Fruit fly (Drosophila melanogaster) Kc167 (cell line): ENCODE results near the gene CG33995.

Experiments
- Myc ChIP-seq: fragments of >200 bp; optimal IDR thresholded peaks from 2 replicates; lab custom pipeline; 2017; ENCODE audit warnings: missing external identifiers
- Sin3A ChIP-seq: fragments of >200 bp; optimal IDR thresholded peaks from 2 replicates; lab custom pipeline; 2018; ENCODE audit warnings: missing external identifiers
- h ChIP-seq: fragments of >200 bp; optimal IDR thresholded peaks from 3 replicates; lab custom pipeline; 2018; ENCODE audit warnings: missing external identifiers
- insv ChIP-seq: fragments of >200 bp; optimal IDR thresholded peaks from 3 replicates; lab custom pipeline; 2018; ENCODE audit warnings: missing external identifiers
- psq ChIP-seq: fragments of >200 bp; optimal IDR thresholded peaks from 2 replicates; lab custom pipeline; 2017; ENCODE audit warnings: missing external identifiers
- ttk ChIP-seq: sonication (Bioruptor generic); optimal IDR thresholded peaks from 2 replicates; lab custom pipeline; 2017; ENCODE audit warnings: missing external identifiers

The CG33995 gene

dm6 chr2L:5001582-5001929 lies 41.5 kb upstream of the CG33995 start:
- TF ChIP-seq psq (lab: Kevin White, UChicago), result no peak
- TF ChIP-seq h (lab: Kevin White, UChicago), result no peak
- TF ChIP-seq ttk, result no peak
- TF ChIP-seq insv (lab: Kevin White, UChicago), result no peak
- TF ChIP-seq Myc (lab: Kevin White, UChicago), result no peak
- TF ChIP-seq Sin3A (lab: Kevin White, UChicago), result no peak

dm6 chr2L:5002031-5002430 lies 41.0 kb upstream of the CG33995 start:
- TF ChIP-seq insv (lab: Kevin White, UChicago), result no peak
- TF ChIP-seq psq (lab: Kevin White, UChicago), result no peak
- no peak for TF ChIP-seq ttk
- no peak for TF ChIP-seq h (lab: Kevin White, UChicago)
- TF ChIP-seq Sin3A (lab: Kevin White, UChicago), result no peak
- no peak for TF ChIP-seq Myc (lab: Kevin White, UChicago)

- TF ChIP-seq h (lab: Kevin White, UChicago), result no peak
- no peak for TF ChIP-seq insv (lab: Kevin White, UChicago)
- TF ChIP-seq psq (lab: Kevin White, UChicago), result no peak
- TF ChIP-seq ttk, result no peak
Measured at dm6 chr2L:5002711-5003402, 40.2 kb upstream of the CG33995 start.

DNA sequence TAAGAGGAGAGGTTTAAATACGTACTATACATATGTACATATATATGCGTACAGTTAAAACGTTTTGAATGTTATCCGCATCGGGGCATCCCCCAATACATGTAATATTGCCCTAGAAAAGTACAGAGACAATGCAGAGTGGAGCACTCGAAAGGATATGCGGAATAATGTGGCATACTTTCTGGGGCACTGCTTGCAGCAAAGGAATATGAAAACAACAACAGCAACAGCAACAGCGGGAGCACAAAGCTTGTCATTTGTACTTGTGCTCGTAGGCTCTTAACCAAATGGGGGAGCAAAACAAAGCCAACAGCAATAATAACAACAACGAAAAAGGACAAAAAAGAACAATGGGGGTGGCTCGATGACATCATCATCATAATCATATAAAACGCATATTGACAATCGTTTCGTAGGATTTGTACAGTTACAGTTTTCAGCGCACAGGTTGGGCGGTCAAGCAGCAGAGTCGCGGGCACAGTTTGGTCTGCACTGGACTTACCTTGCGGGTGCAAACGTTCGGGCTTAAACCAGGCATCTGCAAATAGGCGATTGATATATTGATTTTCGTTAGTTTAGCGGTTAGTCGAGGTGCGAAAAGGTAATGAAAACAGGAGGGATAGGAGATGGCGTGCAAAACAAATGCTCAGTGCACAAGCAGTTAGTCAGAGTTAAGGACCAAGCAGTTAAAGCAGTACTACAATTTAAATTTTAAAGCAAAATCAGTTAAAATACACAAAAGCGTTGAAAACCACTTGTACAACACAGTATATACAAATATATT lies 39.2 kb upstream of the CG33995 start:
- TF ChIP-seq Myc (lab: Kevin White, UChicago) (no peak), insv (lab: Kevin White, UChicago) (no peak), psq (lab: Kevin White, UChicago) (no peak), h (lab: Kevin White, UChicago) (no peak), Sin3A (lab: Kevin White, UChicago) (no peak), ttk (no peak)

DNA sequence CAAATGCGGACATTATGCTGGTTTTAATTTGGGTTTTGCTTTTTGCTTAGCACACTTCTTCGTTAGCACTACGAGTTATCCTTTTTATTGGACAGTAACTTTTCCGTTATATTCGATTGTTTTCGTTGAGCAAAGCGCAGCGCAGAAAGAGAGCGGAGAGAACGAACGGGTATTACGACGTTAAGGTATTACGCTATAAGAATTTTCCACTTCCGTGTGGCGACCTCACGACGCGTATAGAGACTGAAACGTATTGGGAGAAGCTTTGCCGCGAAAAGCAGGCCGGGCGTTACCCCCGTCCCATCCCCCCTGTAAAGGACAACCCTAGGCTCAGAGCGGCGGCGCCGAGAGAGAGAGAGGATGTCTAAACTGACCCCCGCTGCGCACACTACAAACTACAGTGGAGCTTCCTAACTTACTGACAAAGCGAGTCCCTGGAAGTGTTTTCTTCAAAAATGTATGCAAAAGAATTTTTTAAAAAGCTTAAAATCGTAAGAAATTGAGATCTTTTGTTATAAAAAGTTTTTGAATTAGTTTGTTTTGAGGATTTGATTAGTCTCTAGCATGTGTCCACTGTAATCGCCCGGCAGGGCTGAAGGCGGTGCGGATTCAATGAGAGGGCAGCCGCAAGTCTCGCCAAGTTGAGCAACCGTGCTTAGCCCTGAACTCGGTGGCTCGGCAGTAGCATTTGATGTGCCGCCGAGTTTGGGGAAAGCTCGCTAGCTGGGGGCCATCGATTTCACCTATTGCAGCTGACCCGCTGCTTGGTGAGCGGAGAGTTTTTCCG lies 38.2 kb upstream of the CG33995 start:
- TF ChIP-seq insv (lab: Kevin White, UChicago), result no peak
- TF ChIP-seq psq (lab: Kevin White, UChicago), result no peak
- TF ChIP-seq Sin3A (lab: Kevin White, UChicago), result no peak
- no peak for TF ChIP-seq Myc (lab: Kevin White, UChicago)
- TF ChIP-seq h (lab: Kevin White, UChicago), result no peak
- no peak for TF ChIP-seq ttk

- TF ChIP-seq Myc (lab: Kevin White, UChicago) (no peak), ttk (no peak), Sin3A (lab: Kevin White, UChicago) (no peak), h (lab: Kevin White, UChicago) (no peak), psq (lab: Kevin White, UChicago) (no peak), insv (lab: Kevin White, UChicago) (no peak)
Measured at dm6 chr2L:5005464-5005764, 37.7 kb upstream of the CG33995 start.

DNA sequence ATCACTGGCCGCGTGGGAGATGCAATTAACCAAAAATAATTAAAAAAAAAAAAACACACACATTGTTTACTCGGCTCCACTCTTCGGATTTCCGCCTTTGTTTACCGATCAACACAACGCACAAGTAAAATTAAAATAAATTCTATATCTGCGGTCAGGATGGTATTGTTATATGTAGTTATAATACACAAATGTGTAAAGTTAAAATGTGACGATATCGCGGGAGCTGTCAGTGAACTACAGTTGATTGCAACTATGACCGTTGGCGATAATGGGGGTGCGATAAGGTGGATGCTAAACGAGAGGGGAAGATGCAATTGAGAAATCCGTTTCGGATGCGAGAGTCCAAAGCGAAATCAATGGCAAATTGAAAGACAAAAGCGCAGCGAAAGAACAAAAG lies 36.7 kb upstream of the CG33995 start:
- TF ChIP-seq insv (lab: Kevin White, UChicago), result no peak

dm6 chr2L:5007256-5007655 lies 35.8 kb upstream of the CG33995 start:
- TF ChIP-seq Myc (lab: Kevin White, UChicago), result no peak
- no peak for TF ChIP-seq Sin3A (lab: Kevin White, UChicago)
- TF ChIP-seq h (lab: Kevin White, UChicago), result no peak
- no peak for TF ChIP-seq ttk
- TF ChIP-seq insv (lab: Kevin White, UChicago), result no peak
- no peak for TF ChIP-seq psq (lab: Kevin White, UChicago)

- TF ChIP-seq insv (lab: Kevin White, UChicago), result no peak
- TF ChIP-seq psq (lab: Kevin White, UChicago), result no peak
- TF ChIP-seq Myc (lab: Kevin White, UChicago), result no peak
- no peak for TF ChIP-seq ttk
- no peak for TF ChIP-seq h (lab: Kevin White, UChicago)
- no peak for TF ChIP-seq Sin3A (lab: Kevin White, UChicago)
Measured at dm6 chr2L:5009306-5010030, 33.6 kb upstream of the CG33995 start, which contains the start of gene Rtnl1. Gene Rtnl1, minus strand, starts transcription at chr2L:5009720.

DNA sequence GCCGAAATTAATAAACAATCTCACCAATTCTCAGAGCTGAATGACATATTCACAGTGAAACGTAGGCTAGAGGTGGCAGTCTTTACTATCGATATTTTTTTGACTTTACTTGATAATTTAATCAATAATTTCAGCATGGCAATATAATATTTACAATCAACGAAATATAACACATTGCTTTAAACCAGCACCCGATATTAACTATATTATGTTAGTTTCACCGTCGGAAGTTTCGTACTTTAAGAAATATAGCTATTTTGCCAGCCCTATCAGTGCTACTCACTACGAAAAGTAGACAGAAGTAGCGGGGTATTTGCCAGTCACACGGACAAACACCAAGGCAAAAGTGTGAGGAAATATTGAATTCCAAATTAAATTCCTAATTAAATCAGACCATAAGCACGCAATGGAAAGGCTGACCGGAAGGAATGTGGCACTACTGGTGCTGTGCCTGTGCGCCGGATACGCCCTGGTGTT lies 32.2 kb upstream of the CG33995 start, which contains the start of the genes CG31917, Tfb5 and SelT:
TSS of gene CG31917 (minus strand) at position 51 of the 477 bp plus-strand sequence.
TSS of gene Tfb5 (minus strand) at position 51 of the 477 bp plus-strand sequence.
TSS of gene SelT (plus strand) at position 139 of the 477 bp plus-strand sequence.
- no peak for TF ChIP-seq psq (lab: Kevin White, UChicago)
- TF ChIP-seq ttk, result no peak
- TF ChIP-seq Sin3A (lab: Kevin White, UChicago), result no peak
- no peak for TF ChIP-seq h (lab: Kevin White, UChicago)
- no peak for TF ChIP-seq Myc (lab: Kevin White, UChicago)

DNA sequence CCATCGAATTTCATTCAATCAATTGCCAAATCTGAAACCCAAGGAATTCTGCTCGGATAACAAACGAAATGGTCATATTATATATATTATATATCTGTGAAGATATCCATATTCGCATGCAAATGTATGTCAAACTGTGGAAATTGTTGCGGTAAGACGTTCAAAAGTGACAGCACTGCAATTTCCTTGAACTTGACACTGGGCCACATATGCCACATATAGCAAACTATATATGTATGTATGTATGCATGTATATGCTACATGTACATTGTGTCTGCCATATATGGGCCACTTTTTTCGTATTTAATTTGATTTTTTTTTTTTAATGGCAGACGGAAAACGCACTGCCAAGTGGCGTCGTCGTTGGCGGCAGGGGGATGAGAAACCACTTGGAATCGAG lies 22.6 kb upstream of the CG33995 start:
- TF ChIP-seq ttk (no peak), h (lab: Kevin White, UChicago) (no peak), Sin3A (lab: Kevin White, UChicago) (no peak), Myc (lab: Kevin White, UChicago) (no peak), insv (lab: Kevin White, UChicago) (no peak), psq (lab: Kevin White, UChicago) (no peak)
